Worm (Caenorhabditis elegans): ENCODE measurements around the gene dct-5.

The dct-5 gene

DNA sequence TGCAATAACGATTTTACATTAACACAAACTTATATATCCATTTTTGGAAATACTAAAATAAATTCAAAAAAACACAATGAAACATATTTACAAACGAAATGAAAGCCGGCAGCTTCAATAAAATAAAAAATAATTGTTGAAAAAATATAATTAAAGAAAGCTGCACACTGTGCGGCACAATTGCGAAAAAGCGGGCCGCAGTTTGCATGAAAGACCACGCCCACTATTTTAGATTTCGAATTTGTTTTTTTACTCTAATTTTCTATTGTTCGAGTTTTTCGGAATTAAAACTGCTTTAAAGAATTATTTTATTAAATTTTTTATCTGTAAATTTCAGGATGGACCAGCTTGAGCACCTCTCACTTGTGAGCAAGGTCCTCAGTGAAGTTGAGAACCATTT lies 37.5 kb downstream of the dct-5 start, which contains the start of gene mog-5 (continued):
- TF ChIP-seq C38D4.7 (GFP tag; optimal IDR thresholded peaks at IDR 0.05), result peak; percentile 38
- TF ChIP-seq ets-4 (tag; optimal IDR thresholded peaks at IDR 0.05), result no peak
- peak; percentile 36 for TF ChIP-seq lin-11 (tag; optimal IDR thresholded peaks at IDR 0.05)
- TF ChIP-seq ceh-31 (tag; optimal IDR thresholded peaks at IDR 0.05), result peak; percentile 11

DNA sequence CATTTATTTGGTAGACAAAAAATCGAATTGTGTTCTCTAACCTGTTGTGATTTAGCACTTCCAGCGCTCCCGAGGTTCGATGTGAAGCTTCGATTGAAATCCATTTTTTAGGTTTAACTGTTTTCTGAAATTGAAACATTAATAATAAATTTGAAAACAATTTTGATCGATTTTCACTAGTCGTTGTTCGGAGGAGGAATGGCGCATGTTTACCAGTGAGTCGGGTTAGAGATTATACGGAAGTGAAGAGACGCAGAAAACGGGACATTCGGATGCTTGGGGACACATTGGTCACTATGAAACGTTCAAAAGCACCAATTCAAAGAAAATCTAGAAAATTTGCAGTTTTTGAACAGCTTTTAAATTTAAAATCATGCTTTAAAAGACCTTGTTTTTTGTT lies 38.0 kb downstream of the dct-5 start, which contains the start of gene fbxl-3:
Gene fbxl-3, minus strand, starts transcription at position 124 of the 400 bp plus-strand sequence.
- no peak for TF ChIP-seq pha-2 (tag; optimal IDR thresholded peaks at IDR 0.05)
- no peak for TF ChIP-seq ceh-18 (tag; optimal IDR thresholded peaks at IDR 0.05)
- TF ChIP-seq eyg-1 (tag; optimal IDR thresholded peaks at IDR 0.05), result no peak
- TF ChIP-seq T23F11.4 (GFP tag; optimal IDR thresholded peaks at IDR 0.05), result no peak

DNA sequence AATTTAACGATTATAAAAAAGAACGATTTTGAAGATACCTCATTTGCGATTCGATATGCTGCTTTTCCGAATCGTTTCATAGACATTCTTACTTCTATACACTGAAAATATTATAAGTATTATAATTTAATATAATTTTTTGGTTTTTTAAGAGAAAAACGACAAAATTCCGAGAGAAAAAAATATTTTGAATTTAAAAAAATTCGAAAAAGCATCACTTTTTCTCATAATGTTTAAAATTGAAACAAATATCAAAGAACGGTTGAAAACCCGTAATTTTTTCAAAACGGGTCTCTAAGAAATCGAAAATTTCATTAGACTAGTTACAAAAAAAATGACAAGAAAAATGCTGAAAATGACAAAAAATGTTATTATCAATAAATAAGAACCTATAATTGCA lies 41.1 kb downstream of the dct-5 start, which contains the start of gene pink-1:
Gene pink-1, minus strand, starts transcription at position 101 of the 400 bp plus-strand sequence.
- TF ChIP-seq syd-9 (tag; optimal IDR thresholded peaks at IDR 0.05), result no peak
- no peak for TF ChIP-seq ceh-18 (tag; optimal IDR thresholded peaks at IDR 0.05)
- TF ChIP-seq nhr-11 (tag; optimal IDR thresholded peaks at IDR 0.05), result no peak

DNA sequence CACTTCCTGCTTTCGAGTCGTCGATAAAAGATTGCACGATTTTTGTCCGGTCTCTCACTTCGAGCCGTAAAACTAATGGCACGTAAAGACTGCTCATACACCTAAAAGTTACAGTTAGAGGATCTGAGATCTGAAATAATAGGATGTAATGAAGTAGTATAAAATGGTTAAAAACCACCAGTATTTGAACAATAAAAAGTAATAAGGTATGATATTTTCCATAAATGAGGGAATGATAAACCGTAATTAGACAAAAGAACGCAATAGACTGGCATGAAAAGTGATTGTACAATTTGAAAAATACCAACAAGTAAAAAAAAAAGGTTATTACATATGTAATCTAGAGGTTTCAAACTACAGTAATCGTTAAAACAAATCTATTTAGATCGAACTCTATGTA lies 43.6 kb downstream of the dct-5 start, which contains the start of gene brap-2:
Gene brap-2, minus strand, starts transcription at position 101 of the 400 bp plus-strand sequence.
- TF ChIP-seq K02D7.2 (tag; optimal IDR thresholded peaks at IDR 0.05), result no peak
- no peak for TF ChIP-seq ref-2 (tag; optimal IDR thresholded peaks at IDR 0.05)
- no peak for TF ChIP-seq unc-86 (tag; optimal IDR thresholded peaks at IDR 0.05)
- no peak for TF ChIP-seq elt-4 (tag; optimal IDR thresholded peaks at IDR 0.05)
- no peak for TF ChIP-seq madf-2 (tag; optimal IDR thresholded peaks at IDR 0.05)
- TF ChIP-seq nhr-232 (tag; optimal IDR thresholded peaks at IDR 0.05), result no peak
- no peak for TF ChIP-seq fkh-10 (GFP tag; optimal IDR thresholded peaks at IDR 0.05)
- TF ChIP-seq ceh-31 (tag; optimal IDR thresholded peaks at IDR 0.05), result no peak
- no peak for TF ChIP-seq mec-3 (tag; optimal IDR thresholded peaks at IDR 0.05; ENCODE audit: borderline replicate concordance)
- TF ChIP-seq ceh-48 (tag; optimal IDR thresholded peaks at IDR 0.05), result no peak
- TF ChIP-seq ceh-6 (GFP tag; optimal IDR thresholded peaks at IDR 0.05), result no peak
- no peak for TF ChIP-seq npax-4 (tag; optimal IDR thresholded peaks at IDR 0.05)
- TF ChIP-seq nhr-11 (tag; optimal IDR thresholded peaks at IDR 0.05), result no peak
- no peak for TF ChIP-seq sox-2 (GFP tag; IDR thresholded peaks at IDR 0.05)
- no peak for TF ChIP-seq C08G9.2 (tag; optimal IDR thresholded peaks at IDR 0.05)
- no peak for TF ChIP-seq ceh-19 (GFP tag; optimal IDR thresholded peaks at IDR 0.05)
- TF ChIP-seq hlh-30 (tag; optimal IDR thresholded peaks at IDR 0.05; ENCODE audit: insufficient read depth), result no peak

DNA sequence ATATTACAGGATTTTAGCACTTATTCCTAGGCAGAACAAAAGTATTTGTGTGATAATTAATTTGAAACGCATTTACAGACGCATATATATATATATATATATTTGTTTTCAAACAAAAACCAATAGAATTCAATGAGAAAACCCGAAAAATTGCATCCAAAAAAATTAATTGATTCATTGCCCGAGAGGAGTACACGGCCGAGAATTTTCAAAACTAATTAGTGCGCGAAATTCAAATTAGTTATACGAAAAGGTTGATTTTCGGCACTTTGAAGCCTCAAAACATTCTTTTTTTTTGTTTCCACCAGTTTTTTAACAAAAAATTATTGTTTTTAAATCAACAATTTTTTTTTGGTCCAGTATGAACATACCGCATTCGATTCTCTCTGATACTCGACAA lies 45.3 kb downstream of the dct-5 start:
- TF ChIP-seq elt-2 (tag; optimal IDR thresholded peaks at IDR 0.05) (peak; percentile 2), tbx-7 (tag; optimal IDR thresholded peaks at IDR 0.05) (no peak)

DNA sequence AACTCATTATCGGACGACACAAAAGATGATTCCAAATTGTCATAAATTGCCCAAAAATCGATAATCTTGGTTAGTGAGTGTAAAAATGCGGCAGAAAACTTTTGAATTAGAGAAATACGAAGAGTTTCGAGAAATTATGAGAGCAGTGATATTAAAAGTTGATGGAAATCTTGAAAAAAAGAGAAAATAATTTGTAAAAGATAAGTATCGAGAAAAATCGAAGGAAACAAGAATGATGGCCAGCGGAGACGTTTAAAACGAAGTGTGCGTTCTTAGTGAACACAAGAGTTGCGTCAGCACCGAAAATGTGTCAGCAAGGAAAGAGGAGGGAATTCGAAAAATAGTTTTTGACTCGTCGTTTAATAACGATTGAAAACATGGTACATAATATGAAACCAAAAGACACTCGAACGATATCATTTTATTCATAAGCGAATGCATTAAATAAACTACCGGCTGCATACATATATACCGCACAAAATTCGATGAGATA lies 46.9 kb downstream of the dct-5 start, which contains the start of gene ndx-6:
Gene ndx-6, minus strand, starts transcription at position 51 of the 493 bp plus-strand sequence.
- TF ChIP-seq nhr-11 (tag; optimal IDR thresholded peaks at IDR 0.05), result no peak
- peak; percentile 56 for TF ChIP-seq ceh-34 (tag; optimal IDR thresholded peaks at IDR 0.05)
- TF ChIP-seq pha-2 (tag; optimal IDR thresholded peaks at IDR 0.05), result no peak
- peak; percentile 91 for TF ChIP-seq elt-2 (tag; optimal IDR thresholded peaks at IDR 0.05)
- TF ChIP-seq ttx-3 (tag; optimal IDR thresholded peaks at IDR 0.05), result peak; percentile 19
- TF ChIP-seq unc-42 (tag; optimal IDR thresholded peaks at IDR 0.05), result peak; percentile 44
- TF ChIP-seq hlh-30 (tag; optimal IDR thresholded peaks at IDR 0.05; ENCODE audit: insufficient read depth), result no peak
- TF ChIP-seq hlh-8 (tag; optimal IDR thresholded peaks at IDR 0.05), result peak; percentile 10
- no peak for TF ChIP-seq npax-4 (tag; optimal IDR thresholded peaks at IDR 0.05)
- no peak for TF ChIP-seq sox-4 (tag; optimal IDR thresholded peaks at IDR 0.05)
- no peak for TF ChIP-seq elt-4 (tag; optimal IDR thresholded peaks at IDR 0.05)
- no peak for TF ChIP-seq mec-3 (tag; optimal IDR thresholded peaks at IDR 0.05; ENCODE audit: borderline replicate concordance)
- TF ChIP-seq C38D4.7 (GFP tag; optimal IDR thresholded peaks at IDR 0.05), result peak; percentile 16
- TF ChIP-seq ref-2 (tag; optimal IDR thresholded peaks at IDR 0.05), result peak; percentile 55
- no peak for TF ChIP-seq ceh-24 (tag; optimal IDR thresholded peaks at IDR 0.05)
- TF ChIP-seq lim-6 (tag; optimal IDR thresholded peaks at IDR 0.05), result no peak
- peak; percentile 70 for TF ChIP-seq nfya-1 (tag; optimal IDR thresholded peaks at IDR 0.05)
- TF ChIP-seq tbx-2 (tag; optimal IDR thresholded peaks at IDR 0.05), result peak; percentile 71
- TF ChIP-seq pha-4 (tag; optimal IDR thresholded peaks at IDR 0.05), result no peak
- no peak for TF ChIP-seq hlh-13 (GFP tag; optimal IDR thresholded peaks at IDR 0.05)
- TF ChIP-seq pat-9 (tag; optimal IDR thresholded peaks at IDR 0.05), result peak; percentile 42
- no peak for TF ChIP-seq F13H6.1 (tag; optimal IDR thresholded peaks at IDR 0.05)
- TF ChIP-seq dve-1 (tag; optimal IDR thresholded peaks at IDR 0.05), result peak; percentile 40
- TF ChIP-seq ceh-31 (tag; optimal IDR thresholded peaks at IDR 0.05), result peak; percentile 78

All from whole organism, late embryonic.